Worm (Caenorhabditis elegans) whole organism, L4 larva: ENCODE results near the gene srbc-11.
A peak's percentile ranks its signal among the peaks of the same experiment; 100 is the strongest.

ENCODE experiments used
- F10B5.3 ChIP-seq: sonication (generic microtip); optimal IDR thresholded peaks from 2 replicates; lab custom pipeline; 2016; ENCODE audit warnings: mild to moderate bottlenecking, missing genetic modification characterization, missing compliant biosample characterization
- F26F4.8 ChIP-seq: fragments of 200-800 bp; sonication (Bioruptor generic); conservative IDR thresholded peaks from 2 replicates; pipeline ENCODE4 v1.3.6; 2022; ENCODE audit warnings: missing genetic modification characterization, missing compliant biosample characterization
- F37D6.2 ChIP-seq: sonication (generic microtip); optimal IDR thresholded peaks from 2 replicates; lab custom pipeline; 2016; ENCODE audit warnings: mild to moderate bottlenecking, missing genetic modification characterization, missing compliant biosample characterization
- F44E2.7 ChIP-seq: fragments of 200-800 bp; sonication (Bioruptor generic); IDR thresholded peaks from 2 replicates; pipeline ENCODE4 v2.1.2; 2022; ENCODE audit warnings: missing genetic modification characterization, missing compliant biosample characterization
- F49E8.2 ChIP-seq: sonication (generic microtip); optimal IDR thresholded peaks from 2 replicates; lab custom pipeline; 2016; ENCODE audit warnings: missing compliant biosample characterization, mild to moderate bottlenecking, missing genetic modification characterization, borderline replicate concordance
- R02D3.7 ChIP-seq: fragments of 150-350 bp; sonication (generic microtip); optimal IDR thresholded peaks from 3 replicates; lab custom pipeline; 2014; ENCODE audit warnings: missing biosample characterization, missing genetic modification characterization
- T20F7.1 ChIP-seq: fragments of 200-800 bp; sonication (Bioruptor generic); optimal IDR thresholded peaks from 2 replicates; lab custom pipeline; 2018; ENCODE audit warnings: mild to moderate bottlenecking, missing genetic modification characterization, missing compliant biosample characterization
- T26A8.4 ChIP-seq: fragments of 200-800 bp; sonication (Bioruptor generic); IDR thresholded peaks from 2 replicates; pipeline ENCODE4 v1.3.6; 2022; ENCODE audit warnings: missing genetic modification characterization, missing compliant biosample characterization
- Y105C5A.15 ChIP-seq: fragments of 200-800 bp; sonication (Bioruptor generic); IDR thresholded peaks from 2 replicates; pipeline ENCODE4 v1.3.6; 2022; ENCODE audit warnings: missing genetic modification characterization, missing compliant biosample characterization
- Y48G9A.11 ChIP-seq: fragments of 200-800 bp; sonication (Bioruptor generic); IDR thresholded peaks from 2 replicates; pipeline ENCODE4 v1.3.6; 2022; ENCODE audit warnings: missing genetic modification reagents, missing genetic modification characterization, missing compliant biosample characterization
- arid-1 ChIP-seq: fragments of 200-800 bp; sonication (Bioruptor generic); conservative IDR thresholded peaks from 2 replicates; pipeline ENCODE4 v1.3.6; 2022; ENCODE audit warnings: missing genetic modification reagents, missing genetic modification characterization, missing compliant biosample characterization
- ceh-20 ChIP-seq: fragments of 200-800 bp; sonication (Bioruptor generic); IDR thresholded peaks from 2 replicates; pipeline ENCODE4 v1.3.6; 2022; ENCODE audit warnings: missing genetic modification reagents, missing genetic modification characterization, missing compliant biosample characterization
- ceh-32 ChIP-seq: sonication (generic microtip); optimal IDR thresholded peaks from 2 replicates; lab custom pipeline; 2016; ENCODE audit warnings: mild to moderate bottlenecking, missing genetic modification characterization, missing compliant biosample characterization; ENCODE audit not compliant: poor library complexity
- ces-1 ChIP-seq: fragments of 150-350 bp; sonication (generic microtip); optimal IDR thresholded peaks from 4 replicates; lab custom pipeline; 2014; ENCODE audit warnings: missing biosample characterization, missing genetic modification reagents, missing genetic modification characterization
- cey-2 ChIP-seq: sonication (generic microtip); optimal IDR thresholded peaks from 3 replicates; lab custom pipeline; 2017; ENCODE audit warnings: missing genetic modification characterization, mild to moderate bottlenecking, missing compliant biosample characterization, antibody characterized with exemption, borderline replicate concordance; ENCODE audit not compliant: insufficient read depth
- ctbp-1 ChIP-seq: fragments of 200-800 bp; sonication (Bioruptor generic); IDR thresholded peaks from 2 replicates; pipeline ENCODE4 v1.3.6; 2022; ENCODE audit warnings: missing genetic modification reagents, missing genetic modification characterization, missing compliant biosample characterization
- daf-12 ChIP-seq: fragments of 150-350 bp; optimal IDR thresholded peaks from 2 replicates; lab custom pipeline; 2014; ENCODE audit warnings: missing biosample characterization, missing genetic modification reagents, missing genetic modification characterization
- daf-16 ChIP-seq, 3 experiments: sonication (generic microtip); optimal IDR thresholded peaks; 2 replicates each; lab custom pipeline; 2016 to 2017; ENCODE audit warnings: missing genetic modification characterization in 3 of 3, missing genetic modification reagents in 3 of 3, mild to moderate bottlenecking in 2 of 3, missing compliant biosample characterization in 2 of 3, missing biosample characterization in 1 of 3, moderate library complexity in 1 of 3
- daf-8 ChIP-seq: fragments of 200-800 bp; sonication (Bioruptor generic); IDR thresholded peaks from 2 replicates; pipeline ENCODE4 v1.3.6; 2022; ENCODE audit warnings: missing genetic modification characterization, missing compliant biosample characterization
- dmd-9 ChIP-seq: fragments of 200-800 bp; sonication (Bioruptor generic); IDR thresholded peaks from 2 replicates; pipeline ENCODE4 v1.3.6; 2022; ENCODE audit warnings: missing genetic modification reagents, missing genetic modification characterization, missing compliant biosample characterization
- dve-1 ChIP-seq: sonication (generic microtip); optimal IDR thresholded peaks from 2 replicates; lab custom pipeline; 2017; ENCODE audit warnings: antibody characterized with exemption, mild to moderate bottlenecking, missing genetic modification characterization, missing compliant biosample characterization; ENCODE audit not compliant: insufficient read depth
- fkh-10 ChIP-seq: fragments of 150-350 bp; optimal IDR thresholded peaks from 2 replicates; lab custom pipeline; 2014; ENCODE audit warnings: missing biosample characterization, missing genetic modification reagents, missing genetic modification characterization
- fos-1 ChIP-seq: fragments of 150-350 bp; optimal IDR thresholded peaks from 2 replicates; lab custom pipeline; 2014; ENCODE audit warnings: missing biosample characterization, missing genetic modification characterization
- gei-8 ChIP-seq: fragments of 200-800 bp; sonication (Bioruptor generic); optimal IDR thresholded peaks from 2 replicates; lab custom pipeline; 2018; ENCODE audit warnings: mild to moderate bottlenecking, missing genetic modification characterization, missing compliant biosample characterization
- lim-7 ChIP-seq: fragments of 200-800 bp; sonication (Bioruptor generic); IDR thresholded peaks from 2 replicates; pipeline ENCODE4 v1.3.6; 2022; ENCODE audit warnings: missing genetic modification characterization, missing compliant biosample characterization
- lin-1 ChIP-seq: fragments of 200-800 bp; sonication (Bioruptor generic); IDR thresholded peaks from 2 replicates; pipeline ENCODE4 v1.3.6; 2022; ENCODE audit warnings: missing genetic modification reagents, missing genetic modification characterization, missing compliant biosample characterization
- lin-15B ChIP-seq: fragments of 150-350 bp; sonication (generic microtip); optimal IDR thresholded peaks from 3 replicates; lab custom pipeline; 2014; ENCODE audit warnings: missing biosample characterization, missing genetic modification characterization
- lin-29 ChIP-seq: fragments of 200-800 bp; sonication (Bioruptor generic); IDR thresholded peaks from 2 replicates; pipeline ENCODE4 v1.3.6; 2022; ENCODE audit warnings: missing genetic modification reagents, missing genetic modification characterization, missing compliant biosample characterization
- lin-39 ChIP-seq: fragments of 150-350 bp; optimal IDR thresholded peaks from 2 replicates; lab custom pipeline; 2014; ENCODE audit warnings: missing biosample characterization, missing genetic modification reagents, missing genetic modification characterization
- mdt-29 ChIP-seq: fragments of 200-800 bp; sonication (Bioruptor generic); IDR thresholded peaks from 2 replicates; pipeline ENCODE4 v1.3.6; 2022; ENCODE audit warnings: missing genetic modification reagents, missing genetic modification characterization, missing compliant biosample characterization
- mes-2 ChIP-seq: sonication (generic microtip); optimal IDR thresholded peaks from 2 replicates; lab custom pipeline; 2016; ENCODE audit warnings: missing genotype, mild to moderate bottlenecking, missing genetic modification characterization, missing compliant biosample characterization; ENCODE audit not compliant: poor library complexity, severe bottlenecking
- mxl-2 ChIP-seq: fragments of 200-800 bp; sonication (Bioruptor generic); conservative IDR thresholded peaks from 2 replicates; pipeline ENCODE4 v1.3.6; 2022; ENCODE audit warnings: missing genetic modification reagents, missing genetic modification characterization, missing compliant biosample characterization
- nhr-11 ChIP-seq: fragments of 150-350 bp; optimal IDR thresholded peaks from 2 replicates; lab custom pipeline; 2014; ENCODE audit warnings: missing biosample characterization, missing genetic modification characterization
- nhr-111 ChIP-seq: fragments of 200-800 bp; sonication (Bioruptor generic); optimal IDR thresholded peaks from 2 replicates; lab custom pipeline; 2018; ENCODE audit warnings: mild to moderate bottlenecking, missing genetic modification characterization, missing compliant biosample characterization
- nhr-237 ChIP-seq: sonication (generic microtip); optimal IDR thresholded peaks from 2 replicates; lab custom pipeline; 2017; ENCODE audit warnings: missing biosample characterization, missing genetic modification characterization
- nhr-28 ChIP-seq: fragments of 150-350 bp; optimal IDR thresholded peaks from 2 replicates; lab custom pipeline; 2014; ENCODE audit warnings: missing biosample characterization, missing genetic modification characterization
- nhr-48 ChIP-seq: sonication (generic microtip); optimal IDR thresholded peaks from 2 replicates; lab custom pipeline; 2016; ENCODE audit warnings: mild to moderate bottlenecking, missing genetic modification characterization, missing compliant biosample characterization
- nhr-76 ChIP-seq: fragments of 150-350 bp; optimal IDR thresholded peaks from 2 replicates; lab custom pipeline; 2014; ENCODE audit warnings: missing biosample characterization, missing genetic modification characterization
- pha-4 ChIP-seq, 2 experiments: fragments of 150-350 bp in 1 of 2; fragments of 200-800 bp in 1 of 2; sonication (Bioruptor generic) in 1 of 2; IDR thresholded peaks in 1 of 2; optimal IDR thresholded peaks in 1 of 2; 2 replicates each; pipeline versions ENCODE4 v1.3.6 to Lab custom; 2014 to 2022; ENCODE audit warnings: missing genetic modification characterization in 2 of 2, missing genetic modification reagents in 2 of 2, missing biosample characterization in 1 of 2, missing compliant biosample characterization in 1 of 2
- saeg-2 ChIP-seq: fragments of 200-800 bp; sonication (Bioruptor generic); IDR thresholded peaks from 2 replicates; pipeline ENCODE4 v1.3.6; 2022; ENCODE audit warnings: missing genetic modification reagents, missing genetic modification characterization, missing compliant biosample characterization
- set-16 ChIP-seq: fragments of 200-800 bp; sonication (Bioruptor generic); IDR thresholded peaks from 2 replicates; pipeline ENCODE4 v1.3.6; 2022; ENCODE audit warnings: missing genetic modification reagents, missing genetic modification characterization, missing compliant biosample characterization
- skn-1 ChIP-seq: fragments of 150-350 bp; optimal IDR thresholded peaks from 2 replicates; lab custom pipeline; 2014; ENCODE audit warnings: missing biosample characterization, missing genetic modification characterization
- spr-1 ChIP-seq: sonication (generic microtip); optimal IDR thresholded peaks from 2 replicates; lab custom pipeline; 2016; ENCODE audit warnings: mild to moderate bottlenecking, missing genetic modification characterization, missing compliant biosample characterization
- spr-3 ChIP-seq: fragments of 200-800 bp; sonication (Bioruptor generic); optimal IDR thresholded peaks from 2 replicates; lab custom pipeline; 2018; ENCODE audit warnings: mild to moderate bottlenecking, missing genetic modification characterization, missing compliant biosample characterization
- tra-1 ChIP-seq: fragments of 200-800 bp; sonication (Bioruptor generic); IDR thresholded peaks from 2 replicates; pipeline ENCODE4 v1.3.6; 2022; ENCODE audit warnings: missing genetic modification reagents, missing genetic modification characterization, missing compliant biosample characterization
- unc-39 ChIP-seq: sonication (generic microtip); optimal IDR thresholded peaks from 2 replicates; lab custom pipeline; 2017; ENCODE audit warnings: missing biosample characterization, missing genetic modification characterization
- vab-7 ChIP-seq: fragments of 200-800 bp; sonication (Bioruptor generic); IDR thresholded peaks from 2 replicates; pipeline ENCODE4 v1.3.6; 2022; ENCODE audit warnings: missing genetic modification reagents, missing genetic modification characterization, missing compliant biosample characterization
- zag-1 ChIP-seq: fragments of 150-350 bp; optimal IDR thresholded peaks from 2 replicates; lab custom pipeline; 2014; ENCODE audit warnings: missing biosample characterization, missing genetic modification characterization
- zfp-3 ChIP-seq: fragments of 200-800 bp; sonication (Bioruptor generic); conservative IDR thresholded peaks from 2 replicates; pipeline ENCODE4 v1.3.6; 2022; ENCODE audit warnings: missing genetic modification reagents, missing genetic modification characterization, missing compliant biosample characterization
- zip-11 ChIP-seq: fragments of 200-800 bp; sonication (Bioruptor generic); IDR thresholded peaks from 2 replicates; pipeline ENCODE4 v1.3.6; 2022; ENCODE audit warnings: missing genetic modification characterization, missing compliant biosample characterization
- ztf-7 ChIP-seq: fragments of 150-350 bp; optimal IDR thresholded peaks from 2 replicates; lab custom pipeline; 2014; ENCODE audit warnings: missing biosample characterization, missing genetic modification characterization

The srbc-11 gene

ce11 chrV:7465509-7465908 is 29.6 kb downstream of the srbc-11 start, which contains the start of gene F25E5.1 (continued):
- no peak for TF ChIP-seq unc-39
- TF ChIP-seq F10B5.3 (tag; lab: Kevin White, UChicago) = no peak
- no peak for TF ChIP-seq lim-7
- no peak for TF ChIP-seq fkh-10 (GFP tag; lab: Kevin White, UChicago)
- TF ChIP-seq zag-1 (tag; lab: Kevin White, UChicago) = no peak
- TF ChIP-seq arid-1 (GFP tag; lab: Robert Waterston, UW) = no peak
- no peak for TF ChIP-seq lin-1
- no peak for TF ChIP-seq nhr-11
- TF ChIP-seq T20F7.1 (GFP tag; lab: Kevin White, UChicago) = no peak
- TF ChIP-seq spr-3 (GFP tag; lab: Kevin White, UChicago) = no peak
- TF ChIP-seq lin-29 (GFP tag; lab: Robert Waterston, UW) = no peak
- no peak for TF ChIP-seq nhr-111 (GFP tag; lab: Kevin White, UChicago)
- TF ChIP-seq daf-12 (tag; lab: Kevin White, UChicago) = no peak
- peak; percentile 59 for TF ChIP-seq nhr-28
- no peak for TF ChIP-seq gei-8
- TF ChIP-seq set-16 = no peak
- no peak for TF ChIP-seq F49E8.2 (tag; lab: Kevin White, UChicago)
- no peak for TF ChIP-seq nhr-76 (tag; lab: Kevin White, UChicago)
- no peak for TF ChIP-seq T26A8.4 (GFP tag; lab: Robert Waterston, UW)
- TF ChIP-seq spr-1 (tag; lab: Kevin White, UChicago) = no peak
- no peak for TF ChIP-seq ceh-32
- no peak for TF ChIP-seq zfp-3 (GFP tag; lab: Robert Waterston, UW)
- no peak for TF ChIP-seq F37D6.2 (tag; lab: Kevin White, UChicago)
- TF ChIP-seq skn-1 = no peak
- peak; percentile 95 for TF ChIP-seq mes-2 (tag; lab: Kevin White, UChicago)
- TF ChIP-seq Y48G9A.11 (GFP tag; lab: Robert Waterston, UW) = no peak
- TF ChIP-seq mxl-2 (GFP tag; lab: Robert Waterston, UW) = no peak
- TF ChIP-seq ctbp-1 (GFP tag; lab: Robert Waterston, UW) = no peak
- no peak for TF ChIP-seq F26F4.8 (GFP tag; lab: Robert Waterston, UW)
- TF ChIP-seq dve-1 (tag; lab: Kevin White, UChicago) = no peak
- no peak for TF ChIP-seq daf-16 (GFP tag; optimal IDR thresholded peaks at IDR 0.05; lab: Kevin White, UChicago)
- no peak for TF ChIP-seq daf-16 (tag; optimal IDR thresholded peaks at IDR 0.05; lab: Kevin White, UChicago)
- TF ChIP-seq vab-7 (GFP tag; lab: Robert Waterston, UW) = no peak
- TF ChIP-seq cey-2 = no peak
- TF ChIP-seq Y105C5A.15 (GFP tag; lab: Robert Waterston, UW) = no peak
- no peak for TF ChIP-seq lin-39
- no peak for TF ChIP-seq tra-1 (GFP tag; lab: Robert Waterston, UW)
- no peak for TF ChIP-seq saeg-2 (GFP tag; lab: Robert Waterston, UW)
- no peak for TF ChIP-seq daf-8 (GFP tag; lab: Robert Waterston, UW)
- no peak for TF ChIP-seq nhr-237 (tag; lab: Kevin White, UChicago)
- no peak for TF ChIP-seq lin-15B (tag; lab: Kevin White, UChicago)
- no peak for TF ChIP-seq ces-1
- TF ChIP-seq dmd-9 (GFP tag; lab: Robert Waterston, UW) = peak; percentile 75; the same call in 1 of the 2 replicates
- no peak for TF ChIP-seq ztf-7
- TF ChIP-seq mdt-29 = no peak
- no peak for TF ChIP-seq fos-1 (tag; lab: Kevin White, UChicago)
- TF ChIP-seq zip-11 (GFP tag; lab: Robert Waterston, UW) = no peak
- no peak for TF ChIP-seq ceh-20
- no peak for TF ChIP-seq F44E2.7
- no peak for TF ChIP-seq nhr-48 (tag; lab: Kevin White, UChicago)
- TF ChIP-seq R02D3.7 (tag; lab: Kevin White, UChicago) = no peak
- TF ChIP-seq pha-4 (GFP tag; IDR thresholded peaks at IDR 0.05; lab: Robert Waterston, UW) = no peak
- TF ChIP-seq pha-4 (tag; optimal IDR thresholded peaks at IDR 0.05; lab: Kevin White, UChicago) = peak; percentile 31
